Worm (Caenorhabditis elegans) whole organism, L2 larva: ENCODE data around the gene C25E10.11.

Experiments used
- lin-39 ChIP-seq: fragments of 150-350 bp; optimal IDR thresholded peaks from 2 replicates; lab custom pipeline; 2014; ENCODE audit warnings: missing biosample characterization, missing genetic modification reagents, missing genetic modification characterization
- mbf-1 ChIP-seq: sonication (generic microtip); optimal IDR thresholded peaks from 2 replicates; lab custom pipeline; 2017; ENCODE audit warnings: missing biosample characterization, missing genetic modification characterization
- nhr-25 ChIP-seq: fragments of 150-350 bp; sonication (generic microtip); optimal IDR thresholded peaks from 3 replicates; lab custom pipeline; 2014; ENCODE audit warnings: missing biosample characterization, missing genetic modification characterization
- sem-4 ChIP-seq: fragments of 150-350 bp; optimal IDR thresholded peaks from 2 replicates; lab custom pipeline; 2014; ENCODE audit warnings: missing biosample characterization, missing genetic modification reagents, missing genetic modification characterization

DNA sequence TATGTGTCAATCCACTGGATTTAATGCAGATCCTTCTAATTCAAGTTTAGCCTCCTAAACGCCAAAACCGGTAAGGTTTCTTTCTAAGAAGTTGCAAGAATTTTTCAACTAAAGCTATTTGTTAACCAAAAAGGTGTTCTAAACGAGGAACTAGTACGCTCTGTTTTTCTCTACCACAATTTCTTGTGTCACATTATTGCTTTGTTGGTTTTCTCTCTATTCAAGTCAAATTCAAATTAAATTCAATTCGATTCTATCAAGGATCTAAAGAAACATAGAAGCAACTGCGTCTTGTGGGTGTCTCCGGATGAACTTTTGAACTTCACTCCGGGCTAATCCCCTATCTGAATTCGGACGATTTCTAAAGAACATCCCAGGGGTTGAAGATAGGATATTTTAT, 42.0 kb downstream of the C25E10.11 start, which contains the start of gene oac-40:
- TF ChIP-seq nhr-25 (tag; lab: Kevin White, UChicago) (no peak), lin-39 (tag; lab: Kevin White, UChicago) (no peak), mbf-1 (tag; lab: Kevin White, UChicago) (no peak), sem-4 (tag; lab: Kevin White, UChicago) (no peak)
